Worm (Caenorhabditis elegans) whole organism, early embryonic: ENCODE results near the gene R09F10.3.
A peak's percentile ranks its signal among the peaks of the same experiment; 100 is the strongest.

ENCODE experiments used
- B0310.2 ChIP-seq: sonication (generic microtip); optimal IDR thresholded peaks from 2 replicates; lab custom pipeline; 2016; ENCODE audit warnings: mild to moderate bottlenecking, missing genetic modification characterization, missing compliant biosample characterization
- F13C5.2 ChIP-seq: sonication (generic microtip); optimal IDR thresholded peaks from 2 replicates; lab custom pipeline; 2017; ENCODE audit warnings: mild to moderate bottlenecking, missing genetic modification characterization, inconsistent platforms, missing compliant biosample characterization
- aly-1 ChIP-seq: sonication (generic microtip); optimal IDR thresholded peaks from 2 replicates; lab custom pipeline; 2016; ENCODE audit warnings: missing genetic modification characterization, missing compliant biosample characterization
- ama-1 ChIP-seq: fragments of 150-350 bp; optimal IDR thresholded peaks from 2 replicates; lab custom pipeline; 2014
- ceh-13 ChIP-seq: fragments of 200-800 bp; sonication (Bioruptor generic); optimal IDR thresholded peaks from 2 replicates; lab custom pipeline; 2018; ENCODE audit warnings: mild to moderate bottlenecking, missing genetic modification characterization, missing compliant biosample characterization
- ceh-36 ChIP-seq: sonication (generic microtip); optimal IDR thresholded peaks from 2 replicates; lab custom pipeline; 2016; ENCODE audit warnings: missing genetic modification characterization, inconsistent platforms, missing compliant biosample characterization
- ets-7 ChIP-seq: sonication (generic microtip); optimal IDR thresholded peaks from 2 replicates; lab custom pipeline; 2016; ENCODE audit warnings: missing genotype, missing genetic modification characterization, missing compliant biosample characterization
- flt-1 ChIP-seq: fragments of 200-800 bp; sonication (Bioruptor generic); IDR thresholded peaks from 2 replicates; pipeline ENCODE4 v1.3.6; 2022; ENCODE audit warnings: missing genetic modification characterization, missing compliant biosample characterization
- hmbx-1 ChIP-seq: sonication (generic microtip); optimal IDR thresholded peaks from 2 replicates; lab custom pipeline; 2016; ENCODE audit warnings: mild to moderate bottlenecking, missing genetic modification characterization, missing compliant biosample characterization
- hmg-4 ChIP-seq: fragments of 200-800 bp; sonication (Bioruptor generic); optimal IDR thresholded peaks from 2 replicates; lab custom pipeline; 2018; ENCODE audit warnings: mild to moderate bottlenecking, missing genetic modification characterization, missing compliant biosample characterization
- hnd-1 ChIP-seq: sonication (generic microtip); optimal IDR thresholded peaks from 2 replicates; lab custom pipeline; 2016; ENCODE audit warnings: missing genetic modification characterization, missing compliant biosample characterization
- pes-1 ChIP-seq: fragments of 200-800 bp; sonication (Bioruptor generic); IDR thresholded peaks from 2 replicates; pipeline ENCODE4 v1.3.6; 2022; ENCODE audit warnings: missing genetic modification reagents, missing genetic modification characterization, missing compliant biosample characterization
- scrt-1 ChIP-seq: fragments of 200-800 bp; sonication (Bioruptor generic); IDR thresholded peaks from 2 replicates; pipeline ENCODE4 v1.3.6; 2022; ENCODE audit warnings: missing genetic modification characterization, missing compliant biosample characterization
- sea-1 ChIP-seq: fragments of 200-800 bp; sonication (Bioruptor generic); conservative IDR thresholded peaks from 2 replicates; pipeline ENCODE4 v1.3.6; 2022; ENCODE audit warnings: missing genetic modification characterization, missing compliant biosample characterization
- tbx-11 ChIP-seq: fragments of 200-800 bp; sonication (Bioruptor generic); IDR thresholded peaks from 2 replicates; pipeline ENCODE4 v1.3.6; 2022; ENCODE audit warnings: missing genetic modification characterization, missing compliant biosample characterization
- tbx-37 ChIP-seq: fragments of 200-800 bp; sonication (Bioruptor generic); conservative IDR thresholded peaks from 2 replicates; pipeline ENCODE4 v1.3.6; 2022; ENCODE audit warnings: missing genetic modification reagents, missing genetic modification characterization, missing compliant biosample characterization
- tra-4 ChIP-seq: sonication (generic microtip); optimal IDR thresholded peaks from 2 replicates; lab custom pipeline; 2017; ENCODE audit warnings: missing genetic modification characterization, missing compliant biosample characterization

The R09F10.3 gene

DNA sequence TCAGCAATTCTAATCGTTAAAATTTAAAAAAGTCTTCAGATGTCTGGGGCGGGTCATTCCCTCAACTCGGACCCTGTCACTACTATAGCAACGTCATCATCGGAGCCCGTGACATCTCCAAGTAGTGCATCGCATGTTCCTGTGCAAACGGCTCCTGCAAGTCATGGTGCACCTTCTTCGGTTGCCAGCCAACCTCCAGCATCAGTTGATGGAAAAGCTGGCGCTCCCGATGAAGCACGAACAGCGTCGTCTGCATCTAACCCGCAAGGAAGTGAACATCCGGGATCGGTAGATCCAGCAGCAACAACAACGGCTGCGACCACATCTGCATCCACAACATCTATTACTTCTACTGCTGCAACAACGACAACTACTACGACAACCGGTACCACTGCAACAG is at the start of gene R09F10.3:
Gene R09F10.3 (plus strand): TSS at position 40 of the 400 bp plus-strand sequence.
- TF ChIP-seq flt-1 (GFP tag; lab: Robert Waterston, UW) (no peak), ama-1 (lab: Kevin White, UChicago) (no peak), hmg-4 (GFP tag; lab: Kevin White, UChicago) (peak; percentile 12), hmbx-1 (tag; lab: Kevin White, UChicago) (no peak), F13C5.2 (no peak), ets-7 (tag; lab: Kevin White, UChicago) (no peak)

DNA sequence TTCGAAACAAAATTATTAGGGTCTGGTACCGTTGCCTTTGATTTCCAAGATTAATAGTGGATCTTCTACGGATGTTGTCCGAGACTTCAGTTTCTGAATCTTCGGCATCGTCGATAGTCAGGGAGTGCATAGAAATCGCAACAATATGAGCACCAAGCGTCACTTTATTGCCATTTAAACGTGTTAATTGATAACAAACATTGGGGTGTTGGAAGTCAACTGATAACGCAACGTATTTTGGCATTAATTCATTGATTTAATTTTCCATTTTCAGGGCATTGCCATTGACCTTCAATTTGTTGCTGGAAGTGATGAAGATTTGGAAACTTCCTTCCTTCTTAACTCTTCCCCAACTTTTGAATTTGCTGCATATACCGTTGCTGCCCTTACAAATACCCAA is 48.3 kb upstream of the R09F10.3 start, which contains the start of gene kqt-2:
Gene kqt-2 (minus strand): TSS at position 244 of the 400 bp plus-strand sequence.
- TF ChIP-seq tra-4 (tag; lab: Kevin White, UChicago) (no peak), sea-1 (GFP tag; lab: Robert Waterston, UW) (no peak), ceh-13 (GFP tag; lab: Kevin White, UChicago) (no peak), hnd-1 (tag; lab: Kevin White, UChicago) (no peak), B0310.2 (tag; lab: Kevin White, UChicago) (no peak), tbx-37 (GFP tag; lab: Robert Waterston, UW) (no peak), ets-7 (tag; lab: Kevin White, UChicago) (no peak), pes-1 (no peak), hmbx-1 (tag; lab: Kevin White, UChicago) (no peak), tbx-11 (GFP tag; lab: Robert Waterston, UW) (no peak), flt-1 (GFP tag; lab: Robert Waterston, UW) (no peak), ceh-36 (tag; lab: Kevin White, UChicago) (no peak), ama-1 (lab: Kevin White, UChicago) (no peak), F13C5.2 (no peak), aly-1 (no peak), hmg-4 (GFP tag; lab: Kevin White, UChicago) (no peak), scrt-1 (no peak)

DNA sequence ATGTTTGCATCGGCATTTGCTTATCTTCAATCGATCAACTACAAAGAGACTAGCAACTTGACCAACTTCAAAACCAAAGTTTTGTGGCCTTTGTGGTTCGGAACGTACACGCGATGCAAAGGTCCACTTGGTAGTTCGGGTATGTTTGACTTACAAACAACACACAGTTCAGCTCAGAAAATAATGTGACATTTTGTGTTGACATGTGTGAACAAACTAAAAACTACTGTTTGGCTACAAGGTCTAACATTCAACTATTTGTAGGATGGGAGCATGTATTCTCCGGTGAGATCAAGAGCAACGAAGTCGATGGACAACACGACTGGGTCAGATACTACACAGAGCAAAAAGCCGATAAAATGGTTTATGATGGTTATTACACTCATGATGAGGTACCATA is 47.3 kb upstream of the R09F10.3 start:
- TF ChIP-seq F13C5.2, result no peak
- no peak for TF ChIP-seq flt-1 (GFP tag; lab: Robert Waterston, UW)
- TF ChIP-seq ceh-36 (tag; lab: Kevin White, UChicago), result no peak
- no peak for TF ChIP-seq sea-1 (GFP tag; lab: Robert Waterston, UW)
- TF ChIP-seq hmg-4 (GFP tag; lab: Kevin White, UChicago), result no peak
- TF ChIP-seq tbx-11 (GFP tag; lab: Robert Waterston, UW), result no peak

DNA sequence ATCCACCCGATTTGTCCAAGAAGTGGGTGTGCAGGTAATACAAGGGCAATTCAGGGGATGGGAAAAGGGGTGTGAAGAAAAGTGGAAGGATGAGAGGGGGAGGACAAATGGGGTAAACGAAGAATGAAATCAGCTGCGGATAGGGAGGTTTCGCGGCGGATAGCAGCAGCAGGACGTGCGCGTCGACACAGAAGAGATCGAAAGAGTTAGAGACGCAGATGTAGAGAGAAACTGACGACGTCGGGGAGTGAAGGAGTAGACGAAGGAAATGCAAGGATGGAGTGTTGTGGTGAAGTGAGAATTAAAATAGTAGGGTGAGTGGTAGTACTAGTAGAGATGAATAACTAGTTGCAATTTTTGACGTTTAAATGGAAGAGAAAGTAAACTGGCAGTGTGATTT is 42.1 kb upstream of the R09F10.3 start, which contains the start of gene M60.6:
Gene M60.6 (minus strand): TSS at position 166 of the 400 bp plus-strand sequence.
- TF ChIP-seq scrt-1 (no peak), B0310.2 (tag; lab: Kevin White, UChicago) (no peak), ama-1 (lab: Kevin White, UChicago) (no peak), tbx-37 (GFP tag; lab: Robert Waterston, UW) (no peak), F13C5.2 (peak; percentile 35), pes-1 (no peak)

DNA sequence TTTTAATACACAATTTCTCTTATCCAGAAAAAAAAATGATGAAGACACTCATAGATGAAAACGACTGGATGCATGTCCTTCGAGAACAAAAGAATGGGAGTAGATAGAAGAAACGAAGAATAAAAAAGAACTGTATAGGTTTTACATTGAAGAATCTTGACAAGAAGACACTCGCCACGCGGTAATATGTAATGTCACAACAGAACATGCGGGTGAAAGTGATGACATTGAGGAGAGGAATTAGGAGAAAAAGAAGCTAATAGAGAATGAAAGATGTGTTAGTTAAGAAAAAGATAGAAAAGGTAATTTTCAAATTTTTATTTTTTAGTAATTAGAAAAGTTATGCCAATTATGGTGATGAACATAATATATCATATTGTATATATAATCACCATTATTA is 39.0 kb upstream of the R09F10.3 start:
- TF ChIP-seq hnd-1 (tag; lab: Kevin White, UChicago) (no peak), sea-1 (GFP tag; lab: Robert Waterston, UW) (no peak), tbx-37 (GFP tag; lab: Robert Waterston, UW) (no peak), flt-1 (GFP tag; lab: Robert Waterston, UW) (no peak), hmbx-1 (tag; lab: Kevin White, UChicago) (no peak), ceh-36 (tag; lab: Kevin White, UChicago) (no peak), tbx-11 (GFP tag; lab: Robert Waterston, UW) (no peak), ceh-13 (GFP tag; lab: Kevin White, UChicago) (no peak), ama-1 (lab: Kevin White, UChicago) (no peak), hmg-4 (GFP tag; lab: Kevin White, UChicago) (no peak), scrt-1 (no peak), F13C5.2 (no peak), ets-7 (tag; lab: Kevin White, UChicago) (no peak), aly-1 (no peak), pes-1 (no peak), B0310.2 (tag; lab: Kevin White, UChicago) (no peak), tra-4 (tag; lab: Kevin White, UChicago) (no peak)

DNA sequence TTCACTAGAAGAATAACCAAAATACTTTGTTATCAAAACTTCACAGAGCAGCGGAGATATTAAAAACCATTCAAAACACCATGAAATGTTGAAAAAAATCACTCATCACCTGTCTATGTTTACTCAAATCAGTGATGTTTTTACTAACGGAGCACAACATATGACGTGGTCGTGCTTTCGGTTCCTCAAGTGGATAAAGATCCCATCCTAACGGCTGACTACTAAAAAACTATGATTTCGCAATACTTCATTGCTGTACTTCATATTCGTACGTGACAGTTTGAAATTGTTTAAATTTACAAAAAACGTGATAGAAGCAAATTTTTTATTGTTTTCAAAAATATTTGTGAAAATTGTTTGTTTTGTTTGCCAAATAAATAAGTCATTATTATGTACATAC is 36.7 kb upstream of the R09F10.3 start:
- no peak for TF ChIP-seq tbx-11 (GFP tag; lab: Robert Waterston, UW)
- TF ChIP-seq scrt-1, result no peak
- TF ChIP-seq tbx-37 (GFP tag; lab: Robert Waterston, UW), result no peak
- no peak for TF ChIP-seq tra-4 (tag; lab: Kevin White, UChicago)
- no peak for TF ChIP-seq aly-1
- no peak for TF ChIP-seq hnd-1 (tag; lab: Kevin White, UChicago)
- TF ChIP-seq hmg-4 (GFP tag; lab: Kevin White, UChicago), result no peak
- no peak for TF ChIP-seq ceh-13 (GFP tag; lab: Kevin White, UChicago)
- no peak for TF ChIP-seq ceh-36 (tag; lab: Kevin White, UChicago)
- TF ChIP-seq hmbx-1 (tag; lab: Kevin White, UChicago), result no peak
- no peak for TF ChIP-seq sea-1 (GFP tag; lab: Robert Waterston, UW)
- TF ChIP-seq ama-1 (lab: Kevin White, UChicago), result no peak
- no peak for TF ChIP-seq B0310.2 (tag; lab: Kevin White, UChicago)
- TF ChIP-seq ets-7 (tag; lab: Kevin White, UChicago), result no peak
- no peak for TF ChIP-seq F13C5.2

DNA sequence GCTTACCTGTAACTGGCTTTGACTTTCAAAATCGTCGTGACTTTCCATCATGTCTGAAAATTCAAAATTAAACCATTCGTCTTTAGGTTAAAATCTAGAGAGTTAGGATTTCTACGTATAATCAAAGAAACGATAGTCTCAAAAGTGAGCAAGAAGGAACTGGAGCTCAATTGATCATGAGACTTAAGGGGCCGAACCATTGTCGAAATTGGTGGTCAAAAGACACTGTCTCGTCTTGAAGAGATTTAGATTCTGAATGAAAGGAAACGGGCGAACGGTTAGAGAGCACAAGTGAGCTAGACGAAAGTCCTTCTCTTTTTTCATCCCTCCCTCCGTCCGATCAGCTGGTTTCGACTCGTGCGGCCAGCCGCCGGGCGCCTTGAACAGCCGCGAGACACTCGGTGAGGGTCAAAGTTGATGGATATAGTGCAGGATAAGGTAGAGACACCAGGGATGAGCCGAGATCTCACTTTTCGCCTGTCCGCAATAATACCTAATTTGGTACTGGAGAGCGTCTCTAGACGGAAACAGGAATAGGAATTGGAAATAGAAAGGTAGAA is 33.2 kb upstream of the R09F10.3 start, which contains the start of gene M60.7:
Gene M60.7 (minus strand): TSS at position 51 of the 560 bp plus-strand sequence.
- TF ChIP-seq ceh-13 (GFP tag; lab: Kevin White, UChicago) (no peak), hmg-4 (GFP tag; lab: Kevin White, UChicago) (no peak)
